Fruit fly (Drosophila melanogaster) whole organism, embryonic: ENCODE measurements around the gene CG14929.

Experiments
- BtbVII ChIP-seq: fragments of 200-800 bp; sonication (Bioruptor generic); optimal IDR thresholded peaks from 3 replicates; lab custom pipeline; 2017; ENCODE audit warnings: missing biosample characterization, mild to moderate bottlenecking, missing genetic modification characterization
- CG10979 ChIP-seq: fragments of 200-800 bp; sonication (Bioruptor generic); optimal IDR thresholded peaks from 2 replicates; lab custom pipeline; 2018; ENCODE audit warnings: missing biosample characterization, mild to moderate bottlenecking, missing genetic modification characterization, moderate library complexity
- CG11504 ChIP-seq: fragments of 200-800 bp; sonication (Bioruptor generic); optimal IDR thresholded peaks from 3 replicates; lab custom pipeline; 2019; ENCODE audit warnings: missing biosample characterization, mild to moderate bottlenecking, missing genetic modification characterization, moderate library complexity
- CG12071 ChIP-seq: fragments of 200-800 bp; sonication (Bioruptor generic); optimal IDR thresholded peaks from 3 replicates; lab custom pipeline; 2018; ENCODE audit warnings: missing biosample characterization, mild to moderate bottlenecking, missing genetic modification characterization
- CG12104 ChIP-seq: fragments of 200-800 bp; sonication (Bioruptor generic); optimal IDR thresholded peaks from 3 replicates; lab custom pipeline; 2016; ENCODE audit warnings: missing biosample characterization, missing genetic modification characterization
- CG12744 ChIP-seq: fragments of 200-800 bp; sonication (Bioruptor generic); optimal IDR thresholded peaks from 2 replicates; lab custom pipeline; 2016; ENCODE audit warnings: missing biosample characterization, missing genetic modification characterization
- CG13775 ChIP-seq: fragments of 200-800 bp; sonication (Bioruptor generic); optimal IDR thresholded peaks from 3 replicates; lab custom pipeline; 2017; ENCODE audit warnings: missing biosample characterization, mild to moderate bottlenecking, missing genetic modification characterization
- CG14441 ChIP-seq: fragments of 200-800 bp; sonication (Bioruptor generic); IDR thresholded peaks from 2 replicates; pipeline ENCODE4 v1.3.6; 2022; ENCODE audit warnings: missing biosample characterization, missing genetic modification characterization
- CG14710 ChIP-seq: fragments of 200-800 bp; sonication (Bioruptor generic); optimal IDR thresholded peaks from 3 replicates; lab custom pipeline; 2019; ENCODE audit warnings: missing biosample characterization, mild to moderate bottlenecking, missing genetic modification characterization, moderate library complexity
- CG17612 ChIP-seq: fragments of 200-800 bp; sonication (Bioruptor generic); IDR thresholded peaks from 2 replicates; pipeline ENCODE4 v1.3.6; 2022; ENCODE audit warnings: missing biosample characterization, missing genetic modification characterization
- CG2116 ChIP-seq: fragments of 200-800 bp; sonication (Bioruptor generic); optimal IDR thresholded peaks from 3 replicates; lab custom pipeline; 2018; ENCODE audit warnings: missing biosample characterization, mild to moderate bottlenecking, missing genetic modification characterization
- CG2678 ChIP-seq: fragments of 200-800 bp; sonication (Bioruptor generic); optimal IDR thresholded peaks from 3 replicates; lab custom pipeline; 2019; ENCODE audit warnings: missing biosample characterization, mild to moderate bottlenecking, missing genetic modification characterization, moderate library complexity
- CG32767 ChIP-seq: fragments of 200-800 bp; sonication (Bioruptor generic); IDR thresholded peaks from 2 replicates; pipeline ENCODE4 v1.3.6; 2022; ENCODE audit warnings: missing biosample characterization, missing genetic modification characterization
- CG7271 ChIP-seq: fragments of 200-800 bp; sonication (Bioruptor generic); optimal IDR thresholded peaks from 2 replicates; lab custom pipeline; 2018; ENCODE audit warnings: missing biosample characterization, mild to moderate bottlenecking, missing genetic modification characterization, moderate library complexity
- CG8089 ChIP-seq: fragments of 200-800 bp; sonication (Bioruptor generic); optimal IDR thresholded peaks from 3 replicates; lab custom pipeline; 2016; ENCODE audit warnings: missing biosample characterization, missing genetic modification characterization
- CTCF ChIP-seq: fragments of 200-800 bp; sonication (Bioruptor generic); optimal IDR thresholded peaks from 2 replicates; lab custom pipeline; 2017; ENCODE audit warnings: missing biosample characterization, mild to moderate bottlenecking, missing genetic modification characterization, moderate library complexity
- Chrac-16 ChIP-seq: fragments of 200-800 bp; sonication (Bioruptor generic); optimal IDR thresholded peaks from 3 replicates; lab custom pipeline; 2016; ENCODE audit warnings: missing biosample characterization, missing genetic modification characterization
- Deaf1 ChIP-seq: fragments of 200-800 bp; optimal IDR thresholded peaks from 3 replicates; lab custom pipeline; 2019; ENCODE audit warnings: missing biosample characterization, mild to moderate bottlenecking, missing genetic modification characterization, moderate library complexity
- Hr39 ChIP-seq: fragments of >200 bp; optimal IDR thresholded peaks from 2 replicates; lab custom pipeline; 2017
- NC2β ChIP-seq: fragments of 200-800 bp; sonication (Bioruptor generic); optimal IDR thresholded peaks from 2 replicates; lab custom pipeline; 2016; ENCODE audit warnings: missing biosample characterization, missing genetic modification characterization
- Nf-YB ChIP-seq: fragments of 200-800 bp; sonication (Bioruptor generic); optimal IDR thresholded peaks from 3 replicates; lab custom pipeline; 2019; ENCODE audit warnings: missing biosample characterization, mild to moderate bottlenecking, missing genetic modification characterization, moderate library complexity
- Nf-YC ChIP-seq: fragments of 200-800 bp; optimal IDR thresholded peaks from 3 replicates; lab custom pipeline; 2019; ENCODE audit warnings: missing biosample characterization, mild to moderate bottlenecking, missing genetic modification characterization, moderate library complexity
- Stat92E ChIP-seq, 3 experiments: fragments of >200 bp in 2 of 3; fragments of 200-800 bp in 1 of 3; sonication (Bioruptor generic) in 1 of 3; optimal IDR thresholded peaks; 2 replicates each; lab custom pipeline; 2017 to 2019; ENCODE audit warnings: missing biosample characterization in 3 of 3, missing genetic modification characterization in 3 of 3, mild to moderate bottlenecking in 1 of 3, moderate library complexity in 1 of 3
- Trl ChIP-seq, 3 experiments: fragments of >200 bp in 2 of 3; fragments of 200-800 bp in 1 of 3; sonication (Bioruptor generic) in 1 of 3; optimal IDR thresholded peaks; 2 replicates in 1 of 3; 3 replicates in 2 of 3; lab custom pipeline; 2016 to 2017; ENCODE audit warnings: missing biosample characterization in 1 of 3, missing genetic modification characterization in 1 of 3
- ab ChIP-seq: fragments of 200-800 bp; sonication (Bioruptor generic); optimal IDR thresholded peaks from 2 replicates; lab custom pipeline; 2016; ENCODE audit warnings: missing biosample characterization, missing genetic modification characterization
- abd-A ChIP-seq: fragments of 200-800 bp; sonication (Bioruptor generic); optimal IDR thresholded peaks from 3 replicates; lab custom pipeline; 2019; ENCODE audit warnings: missing biosample characterization, mild to moderate bottlenecking, missing genetic modification characterization, moderate library complexity
- ash1 ChIP-seq: fragments of 200-800 bp; sonication (Bioruptor generic); optimal IDR thresholded peaks from 2 replicates; lab custom pipeline; 2018; ENCODE audit warnings: missing biosample characterization, mild to moderate bottlenecking, missing genetic modification characterization
- ato ChIP-seq: fragments of 200-800 bp; sonication (Bioruptor generic); IDR thresholded peaks from 2 replicates; pipeline ENCODE4 v1.3.6; 2022; ENCODE audit warnings: missing biosample characterization, missing genetic modification characterization; ENCODE audit not compliant: partially characterized antibody
- bsh ChIP-seq, 2 experiments: fragments of 200-800 bp; sonication (Bioruptor generic); optimal IDR thresholded peaks; 2 replicates each; lab custom pipeline; 2017 to 2018; ENCODE audit warnings: mild to moderate bottlenecking in 2 of 2, missing biosample characterization in 2 of 2, missing genetic modification characterization in 2 of 2, moderate library complexity in 1 of 2
- cg ChIP-seq: fragments of 200-800 bp; sonication (Bioruptor generic); optimal IDR thresholded peaks from 3 replicates; lab custom pipeline; 2019; ENCODE audit warnings: missing biosample characterization, mild to moderate bottlenecking, missing genetic modification characterization, moderate library complexity
- crol ChIP-seq: fragments of 200-800 bp; sonication (Bioruptor generic); IDR thresholded peaks from 2 replicates; pipeline ENCODE4 v1.3.6; 2022; ENCODE audit warnings: missing biosample characterization, missing genetic modification characterization
- dm ChIP-seq: fragments of 200-800 bp; sonication (Bioruptor generic); optimal IDR thresholded peaks from 3 replicates; lab custom pipeline; 2016; ENCODE audit warnings: missing biosample characterization, missing genetic modification characterization
- dpn ChIP-seq, 2 experiments: fragments of 200-800 bp; sonication (Bioruptor generic); optimal IDR thresholded peaks; 3 replicates each; lab custom pipeline; 2016; ENCODE audit warnings: missing biosample characterization in 2 of 2, missing genetic modification characterization in 2 of 2
- ewg ChIP-seq: fragments of 200-800 bp; sonication (Bioruptor generic); optimal IDR thresholded peaks from 3 replicates; lab custom pipeline; 2017; ENCODE audit warnings: mild to moderate bottlenecking, missing biosample characterization, missing genetic modification reagents, missing genetic modification characterization
- lov ChIP-seq, 2 experiments: fragments of 200-800 bp in 1 of 2; fragments of >200 bp in 1 of 2; sonication (Bioruptor generic) in 1 of 2; IDR thresholded peaks in 1 of 2; optimal IDR thresholded peaks in 1 of 2; 2 replicates in 1 of 2; 3 replicates in 1 of 2; pipeline versions ENCODE4 v1.3.6 to Lab custom; 2017 to 2022; ENCODE audit warnings: missing biosample characterization in 1 of 2, missing genetic modification characterization in 1 of 2
- luna ChIP-seq: fragments of 200-800 bp; sonication (Bioruptor generic); optimal IDR thresholded peaks from 2 replicates; lab custom pipeline; 2016; ENCODE audit warnings: missing biosample characterization, missing genetic modification characterization
- maf-S ChIP-seq: fragments of 200-800 bp; sonication (Bioruptor generic); optimal IDR thresholded peaks from 2 replicates; lab custom pipeline; 2016; ENCODE audit warnings: missing biosample characterization, missing genetic modification characterization
- nerfin-1 ChIP-seq: fragments of 200-800 bp; sonication (Bioruptor generic); optimal IDR thresholded peaks from 3 replicates; lab custom pipeline; 2019; ENCODE audit warnings: missing biosample characterization, mild to moderate bottlenecking, missing genetic modification characterization, moderate library complexity
- nmo ChIP-seq: fragments of 200-800 bp; sonication (Bioruptor generic); optimal IDR thresholded peaks from 2 replicates; lab custom pipeline; 2018; ENCODE audit warnings: missing biosample characterization, mild to moderate bottlenecking, missing genetic modification characterization, moderate library complexity
- otp ChIP-seq: fragments of 200-800 bp; sonication (Bioruptor generic); IDR thresholded peaks from 3 replicates; pipeline ENCODE4, ENCODE4 v1.3.6; 2022; ENCODE audit warnings: missing biosample characterization, missing genetic modification characterization
- pnt ChIP-seq: fragments of 200-800 bp; sonication (Bioruptor generic); optimal IDR thresholded peaks from 3 replicates; lab custom pipeline; 2016; ENCODE audit warnings: missing biosample characterization, missing genetic modification characterization
- seq ChIP-seq: fragments of 200-800 bp; sonication (Bioruptor generic); IDR thresholded peaks from 2 replicates; pipeline ENCODE4 v1.3.6; 2022; ENCODE audit warnings: missing biosample characterization, missing genetic modification characterization
- vfl ChIP-seq: fragments of 200-800 bp; sonication (Bioruptor generic); optimal IDR thresholded peaks from 2 replicates; lab custom pipeline; 2016; ENCODE audit warnings: missing biosample characterization, missing genetic modification characterization
- zfh2 ChIP-seq: fragments of 200-800 bp; sonication (Bioruptor generic); optimal IDR thresholded peaks from 2 replicates; lab custom pipeline; 2016; ENCODE audit warnings: missing biosample characterization, missing genetic modification characterization

CG14929 gene

dm6 chr2L:11484407-11484806, 35.2 kb upstream of the CG14929 start, which contains the start of the genes CG43355 and sala:
TSS of gene CG43355 (plus strand) at chr2L:11484707.
TSS of gene sala (plus strand) at chr2L:11484707.
- TF ChIP-seq NC2β (GFP tag; lab: Kevin White, UChicago) (no peak), CG2116 (GFP tag; lab: Kevin White, UChicago) (peak; percentile 20)

DNA sequence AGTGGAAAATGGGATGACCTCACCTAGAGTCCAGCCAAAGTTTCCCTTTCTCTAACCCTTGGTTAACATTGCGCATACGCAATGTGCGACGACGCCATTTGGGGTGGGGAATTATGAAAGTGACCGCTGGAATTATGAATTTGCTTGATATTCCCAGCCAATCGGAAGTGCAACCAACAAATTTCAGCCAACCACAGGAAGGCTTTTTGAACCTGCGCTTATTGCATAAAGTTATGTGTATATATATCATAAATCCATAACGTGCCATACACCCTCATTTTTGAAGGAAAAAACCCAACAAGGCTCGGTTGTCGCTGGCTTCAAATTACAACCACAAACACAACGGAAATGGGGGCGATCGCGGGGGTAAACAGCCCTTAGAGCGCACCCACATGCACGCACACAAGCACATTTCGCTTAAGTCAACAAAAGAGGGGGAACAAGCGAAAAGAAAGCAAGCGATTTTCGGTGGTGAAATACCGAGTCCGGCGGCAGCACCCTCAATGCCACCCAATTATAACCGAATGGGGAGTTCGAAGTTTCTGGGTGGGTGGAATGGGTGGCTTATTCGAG, 31.1 kb upstream of the CG14929 start:
- peak; percentile 58 for TF ChIP-seq ewg
- TF ChIP-seq cg (GFP tag; lab: Kevin White, UChicago) = peak; percentile 53
- peak; percentile 95 for TF ChIP-seq Nf-YC (tag; lab: Kevin White, UChicago)
- TF ChIP-seq Stat92E (GFP tag; optimal IDR thresholded peaks at IDR 0.05; lab: Kevin White, UChicago) = no peak
- TF ChIP-seq crol (GFP tag; lab: Robert Waterston, UW) = peak; percentile 37; the same call in 1 of the 2 replicates
- no peak for TF ChIP-seq CG14710 (tag; lab: Kevin White, UChicago)
- TF ChIP-seq CG12071 (GFP tag; lab: Kevin White, UChicago) = peak; percentile 26
- no peak for TF ChIP-seq otp (GFP tag; lab: Robert Waterston, UW)
- peak; percentile 94 for TF ChIP-seq Nf-YB (GFP tag; lab: Kevin White, UChicago)
- TF ChIP-seq seq = peak; percentile 62; the same call in 1 of the 2 replicates
- TF ChIP-seq CG7271 = no peak
- TF ChIP-seq lov (optimal IDR thresholded peaks at IDR 0.05; lab: Kevin White, UChicago) = no peak
- no peak for TF ChIP-seq lov (GFP tag; IDR thresholded peaks at IDR 0.05; lab: Robert Waterston, UW)
- 0 out of 2 replicates have a peak, but pooled peaks have one; percentile 25 for TF ChIP-seq CG32767 (GFP tag; lab: Robert Waterston, UW)
- peak; percentile 83 for TF ChIP-seq abd-A (tag; lab: Kevin White, UChicago)
- TF ChIP-seq Deaf1 (tag; lab: Kevin White, UChicago) = peak; percentile 51
- peak; percentile 2 for TF ChIP-seq nerfin-1
- TF ChIP-seq Trl (optimal IDR thresholded peaks at IDR 0.05; lab: Kevin White, UChicago) = no peak
- TF ChIP-seq Trl (GFP tag; optimal IDR thresholded peaks at IDR 0.05; lab: Kevin White, UChicago) = no peak

DNA sequence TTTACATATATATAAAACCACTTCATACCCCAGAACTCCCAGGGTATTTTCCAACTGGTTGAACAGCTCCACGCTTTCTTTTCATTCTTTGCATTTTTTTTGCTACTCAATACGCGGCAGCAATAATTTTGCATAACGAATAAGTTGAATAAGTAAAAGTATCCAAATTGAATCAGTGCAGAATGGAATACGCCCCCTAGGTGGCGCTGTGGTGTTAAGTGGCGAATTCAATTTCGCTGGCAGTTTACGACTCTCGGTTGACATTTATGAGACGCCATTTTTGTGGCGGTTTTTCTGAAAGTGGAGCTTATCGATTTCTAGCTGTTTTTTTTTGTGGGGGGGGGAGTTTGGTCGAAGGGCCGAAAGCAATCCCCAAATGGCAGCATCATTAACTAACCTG, 25.7 kb upstream of the CG14929 start:
- TF ChIP-seq CG14441 (GFP tag; lab: Robert Waterston, UW) (no peak), CG10979 (tag; lab: Kevin White, UChicago) (peak; percentile 70), CTCF (GFP tag; lab: Kevin White, UChicago) (peak; percentile 76)

DNA sequence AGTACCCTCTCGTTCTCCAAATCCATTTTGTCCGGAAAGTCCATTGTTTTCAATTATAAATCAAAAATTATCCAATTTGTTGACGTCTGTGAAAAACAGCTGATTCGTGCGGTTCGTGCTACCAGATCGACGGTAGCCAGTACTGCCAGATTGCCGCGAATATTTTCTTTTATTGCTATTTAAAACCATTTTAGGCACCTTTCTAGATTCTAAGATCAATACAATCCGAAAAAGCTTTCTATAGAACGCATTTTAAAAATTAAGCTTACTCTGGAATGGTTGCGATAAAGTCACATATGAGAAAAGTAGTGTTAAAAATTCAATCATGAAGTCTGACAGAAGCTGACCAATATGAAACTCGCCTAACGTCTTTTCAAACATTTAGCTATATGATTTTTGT, 20.8 kb upstream of the CG14929 start, which contains the start of gene Cog8:
TSS of gene Cog8 (minus strand) at position 110 of the 400 bp plus-strand sequence.
- TF ChIP-seq dpn (GFP tag; optimal IDR thresholded peaks at IDR 0.05; lab: Kevin White, UChicago) (peak; percentile 47 to 54), nmo (GFP tag; lab: Kevin White, UChicago) (peak; percentile 61), CG2678 (tag; lab: Kevin White, UChicago) (peak; percentile 31), CG13775 (GFP tag; lab: Kevin White, UChicago) (peak; percentile 45), CG8089 (GFP tag; lab: Kevin White, UChicago) (peak; percentile 26), maf-S (GFP tag; lab: Kevin White, UChicago) (peak; percentile 52), zfh2 (GFP tag; lab: Kevin White, UChicago) (peak; percentile 72), CG14710 (tag; lab: Kevin White, UChicago) (peak; percentile 69), Stat92E (GFP tag; optimal IDR thresholded peaks at IDR 0.05; lab: Kevin White, UChicago) (no peak), BtbVII (no peak), ato (GFP tag; lab: Robert Waterston, UW) (no peak), vfl (GFP tag; lab: Kevin White, UChicago) (peak; percentile 35), Chrac-16 (GFP tag; lab: Kevin White, UChicago) (peak; percentile 66), CG12744 (GFP tag; lab: Kevin White, UChicago) (no peak), ash1 (GFP tag; lab: Kevin White, UChicago) (no peak), ab (GFP tag; lab: Kevin White, UChicago) (peak; percentile 5), Hr39 (lab: Kevin White, UChicago) (no peak), CG12104 (no peak), CG11504 (tag; lab: Kevin White, UChicago) (peak; percentile 45), pnt (GFP tag; lab: Kevin White, UChicago) (peak; percentile 34), dm (GFP tag; lab: Kevin White, UChicago) (peak; percentile 10), luna (peak; percentile 19), CG17612 (GFP tag; lab: Robert Waterston, UW) (peak; percentile 53; the same call in 1 of the 2 replicates), bsh (GFP tag; optimal IDR thresholded peaks at IDR 0.05; lab: Kevin White, UChicago) (peak in 1 of 2 experiments; percentile 18)
